Fruit fly (Drosophila melanogaster) ovary, adult (tissue): ENCODE results near the gene CG9107.

Experiments
- CG17801 ChIP-seq: fragments of 200-800 bp; optimal IDR thresholded peaks from 2 replicates; lab custom pipeline; 2019; ENCODE audit warnings: missing biosample characterization, mild to moderate bottlenecking, missing genetic modification characterization, moderate library complexity; ENCODE audit not compliant: partially characterized antibody

CG9107 gene

DNA sequence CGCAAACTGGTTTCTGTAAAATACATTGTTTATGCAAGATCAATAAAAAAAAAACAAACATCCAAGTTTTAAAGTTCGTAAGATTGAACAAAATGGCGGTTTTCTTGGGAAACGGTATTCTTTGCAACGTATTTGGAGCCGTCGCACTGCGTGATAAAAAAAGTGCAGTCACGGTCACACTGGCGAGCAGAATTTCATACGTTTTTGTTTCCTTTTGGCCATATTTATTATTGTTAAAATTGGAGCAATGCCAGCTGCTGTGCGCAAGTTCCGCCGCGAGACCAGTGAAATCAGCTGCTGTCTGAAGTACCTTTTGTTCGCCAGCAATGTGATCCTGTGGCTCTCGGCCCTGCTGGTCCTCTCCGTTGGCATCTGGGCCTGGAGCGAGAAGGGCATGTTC is 24.3 kb downstream of the CG9107 start, which contains the start of gene Tsp26A:
Gene Tsp26A (plus strand): TSS at position 164 of the 400 bp plus-strand sequence.
- no peak for TF ChIP-seq CG17801 (GFP tag; lab: Kevin White, UChicago)

DNA sequence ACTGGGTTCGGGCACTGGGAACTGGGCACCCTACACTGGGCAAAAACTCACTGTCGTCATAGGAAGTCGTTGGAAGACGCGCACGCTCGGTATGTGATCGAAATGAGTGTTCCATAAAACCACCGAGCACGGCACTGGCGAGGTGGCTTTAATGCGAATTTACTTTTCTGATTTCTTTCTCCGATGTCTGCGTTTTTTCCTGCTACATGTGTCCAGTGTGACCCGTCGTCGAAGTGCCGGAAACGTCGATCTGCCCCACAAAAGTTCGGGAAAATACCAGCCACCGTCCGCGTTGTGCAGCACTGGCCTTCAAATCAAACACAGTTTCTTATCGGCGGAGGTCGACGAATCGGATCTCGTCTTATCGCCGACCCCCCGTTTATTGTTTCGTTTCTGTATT is 25.1 kb downstream of the CG9107 start, which contains the start of gene Kdm5:
Gene Kdm5 (minus strand): TSS at position 255 of the 400 bp plus-strand sequence.
- TF ChIP-seq CG17801 (GFP tag; lab: Kevin White, UChicago) = peak; percentile 22

DNA sequence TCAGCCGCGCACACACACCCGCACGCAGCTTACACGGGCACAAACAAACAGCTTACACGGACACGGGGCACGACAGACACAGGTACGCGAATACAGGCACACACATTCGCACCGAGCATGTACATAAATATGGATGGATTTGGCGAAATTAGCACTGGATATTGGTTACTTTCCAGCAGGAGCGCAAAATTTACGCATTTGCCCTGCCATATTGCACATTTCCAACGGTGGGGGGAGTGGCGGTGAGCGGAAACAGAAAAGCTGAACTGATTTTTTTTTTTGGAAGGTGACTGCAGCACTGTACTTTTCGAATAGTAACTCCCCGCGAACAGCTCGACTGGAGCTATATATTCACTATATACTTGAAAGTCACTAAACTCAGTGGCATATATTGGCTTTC is 26.0 kb downstream of the CG9107 start:
- TF ChIP-seq CG17801 (GFP tag; lab: Kevin White, UChicago) = no peak

DNA sequence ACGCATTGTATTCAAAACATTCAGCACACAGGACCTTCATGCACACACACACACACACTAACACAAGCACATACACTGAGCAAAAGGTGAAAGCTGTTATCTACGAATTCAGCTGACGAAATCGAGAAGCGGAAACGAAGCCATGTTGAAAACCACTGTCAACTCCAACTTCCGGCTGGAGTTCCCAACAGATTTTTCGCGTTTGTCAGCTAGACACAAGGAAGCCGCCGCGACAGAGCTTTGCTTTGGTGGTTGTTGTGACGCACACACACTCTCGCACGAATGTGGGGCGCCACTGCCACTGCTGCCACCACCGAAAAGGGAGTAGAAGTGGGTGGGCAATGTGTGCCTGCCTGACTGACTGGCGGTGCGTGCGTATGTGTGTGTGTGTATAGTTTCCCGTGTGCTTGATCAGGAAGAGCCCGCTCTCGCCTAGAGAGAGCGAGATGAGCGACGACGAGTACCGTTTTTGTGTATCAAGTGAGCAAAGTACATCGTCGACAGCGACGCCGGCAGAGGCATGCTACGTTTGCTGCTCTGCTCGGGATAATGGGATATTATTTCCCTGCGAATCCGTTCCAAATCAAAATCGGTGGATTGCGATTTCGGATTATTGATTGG is 26.6 kb downstream of the CG9107 start:
- TF ChIP-seq CG17801 (GFP tag; lab: Kevin White, UChicago) = no peak

DNA sequence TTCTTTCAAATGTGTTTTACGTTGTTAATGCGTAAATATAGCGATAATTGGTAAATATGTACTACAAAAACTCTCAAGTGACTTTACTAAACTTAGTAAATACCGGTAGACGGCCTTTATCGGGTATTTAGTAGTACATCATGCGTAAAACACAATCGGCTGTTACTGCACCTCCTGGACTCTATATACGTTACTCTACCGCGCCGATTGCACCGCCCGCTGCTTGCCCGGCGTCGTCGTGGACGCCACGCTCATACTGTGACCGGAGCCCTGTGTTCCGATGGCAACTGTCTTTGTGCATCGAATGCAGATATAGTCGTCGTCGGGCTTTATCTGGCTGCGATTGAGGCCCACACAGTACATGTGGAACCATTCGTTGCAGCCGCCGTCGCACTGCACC is 33.9 kb downstream of the CG9107 start:
- TF ChIP-seq CG17801 (GFP tag; lab: Kevin White, UChicago) = no peak

DNA sequence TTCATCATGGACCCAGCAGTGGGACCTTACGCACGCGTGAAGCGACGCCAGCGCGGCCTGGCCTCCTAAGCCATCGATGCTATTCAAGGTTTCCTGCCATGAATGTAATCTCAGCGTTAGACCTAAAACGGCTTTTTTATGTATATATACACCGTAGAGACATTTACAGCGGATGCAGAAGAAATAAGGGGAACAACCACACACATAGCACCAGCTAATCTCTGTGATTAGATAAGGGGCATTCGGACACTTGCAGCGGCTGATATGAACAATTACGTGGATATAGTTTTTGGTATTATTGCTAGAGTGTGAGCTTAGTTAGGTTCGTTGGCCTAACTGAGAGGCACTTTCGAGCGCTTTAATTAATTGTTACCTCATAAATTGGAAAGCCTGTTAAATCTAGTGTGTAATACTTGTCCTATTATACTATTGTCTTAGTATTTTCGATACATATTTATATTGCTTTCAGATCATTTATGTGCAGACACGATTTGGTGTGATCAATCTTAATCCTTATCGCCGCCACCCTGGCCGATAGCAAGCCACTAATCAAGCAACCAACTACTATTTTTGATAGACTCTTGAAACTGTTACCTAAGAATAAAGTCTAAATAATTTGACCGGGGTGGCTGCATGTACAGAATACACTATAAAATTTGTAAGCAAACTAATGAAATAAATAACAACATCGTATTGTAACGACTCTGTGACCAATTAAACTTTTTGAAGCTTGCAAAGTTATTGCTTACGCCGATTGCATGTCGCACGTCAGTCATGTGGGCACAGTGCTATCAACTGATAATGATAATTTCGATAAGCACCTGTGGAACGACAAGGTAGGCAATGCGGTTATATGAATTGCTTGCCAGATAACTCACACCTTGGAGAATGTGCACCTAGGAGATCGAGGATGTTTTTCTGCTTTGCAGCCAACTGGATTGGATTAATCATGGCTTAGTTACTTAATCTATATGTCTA is 35.9 kb downstream of the CG9107 start:
- TF ChIP-seq CG17801 (GFP tag; lab: Kevin White, UChicago) = no peak

DNA sequence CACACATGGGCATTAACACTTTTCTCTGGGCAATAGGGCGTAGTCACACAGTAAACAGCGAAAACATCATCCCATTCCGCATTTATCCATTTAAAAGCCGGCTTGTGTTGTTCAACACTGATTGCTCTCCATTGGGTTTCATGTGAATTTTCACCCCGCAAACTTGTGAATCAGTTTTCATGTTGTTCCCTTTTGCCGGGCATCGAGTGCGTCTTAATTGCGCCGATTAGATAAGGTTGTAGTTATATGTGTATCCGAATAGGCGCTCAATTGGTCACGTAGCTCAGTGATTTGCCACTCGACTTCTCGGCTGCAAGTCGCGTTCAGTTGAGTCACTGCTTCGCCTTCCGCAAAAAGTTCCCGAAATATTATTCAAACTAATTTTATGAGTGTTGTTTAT is 37.4 kb downstream of the CG9107 start:
- TF ChIP-seq CG17801 (GFP tag; lab: Kevin White, UChicago) = no peak

DNA sequence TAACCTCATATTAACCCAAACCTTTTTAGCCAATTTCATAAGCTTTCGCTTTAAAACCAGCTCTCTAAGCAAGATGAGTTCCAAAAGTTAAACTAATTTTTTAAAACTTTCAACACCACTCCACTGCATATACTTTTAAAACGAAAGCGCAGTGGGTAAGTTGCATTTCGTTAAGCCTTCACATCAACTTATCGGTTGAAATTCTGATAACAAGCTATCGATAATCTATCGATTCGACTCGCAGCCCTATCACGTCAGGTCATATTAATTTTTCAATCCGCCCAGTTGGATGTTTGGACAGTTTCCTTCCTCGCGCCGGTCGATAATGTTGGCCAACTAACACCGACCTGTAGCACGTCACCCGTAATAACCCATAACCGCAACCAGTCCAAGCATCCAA is 38.2 kb downstream of the CG9107 start, which contains the start of gene ifc:
Gene ifc (plus strand): TSS at position 255 of the 400 bp plus-strand sequence.
- TF ChIP-seq CG17801 (GFP tag; lab: Kevin White, UChicago) = peak; percentile 63

DNA sequence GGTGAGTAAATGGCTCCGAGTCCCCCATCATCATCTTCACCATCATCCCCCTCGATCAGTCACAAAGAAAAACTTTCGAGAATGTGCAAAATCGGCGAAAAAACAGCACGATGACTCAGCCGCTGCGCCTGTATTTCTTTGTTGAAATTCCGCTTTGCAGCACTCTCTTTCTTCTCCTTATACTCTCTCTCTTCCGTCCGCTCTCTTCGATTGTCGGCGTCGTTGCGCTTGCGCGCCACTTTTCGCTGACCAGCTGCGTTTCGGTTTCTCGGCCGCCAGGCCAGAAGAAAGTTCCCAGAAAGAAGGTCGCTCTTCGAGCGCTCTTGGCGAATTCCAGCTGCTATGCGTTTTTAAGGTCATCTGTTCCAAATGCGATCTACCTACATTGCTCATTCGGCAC is 41.1 kb downstream of the CG9107 start:
- no peak for TF ChIP-seq CG17801 (GFP tag; lab: Kevin White, UChicago)

DNA sequence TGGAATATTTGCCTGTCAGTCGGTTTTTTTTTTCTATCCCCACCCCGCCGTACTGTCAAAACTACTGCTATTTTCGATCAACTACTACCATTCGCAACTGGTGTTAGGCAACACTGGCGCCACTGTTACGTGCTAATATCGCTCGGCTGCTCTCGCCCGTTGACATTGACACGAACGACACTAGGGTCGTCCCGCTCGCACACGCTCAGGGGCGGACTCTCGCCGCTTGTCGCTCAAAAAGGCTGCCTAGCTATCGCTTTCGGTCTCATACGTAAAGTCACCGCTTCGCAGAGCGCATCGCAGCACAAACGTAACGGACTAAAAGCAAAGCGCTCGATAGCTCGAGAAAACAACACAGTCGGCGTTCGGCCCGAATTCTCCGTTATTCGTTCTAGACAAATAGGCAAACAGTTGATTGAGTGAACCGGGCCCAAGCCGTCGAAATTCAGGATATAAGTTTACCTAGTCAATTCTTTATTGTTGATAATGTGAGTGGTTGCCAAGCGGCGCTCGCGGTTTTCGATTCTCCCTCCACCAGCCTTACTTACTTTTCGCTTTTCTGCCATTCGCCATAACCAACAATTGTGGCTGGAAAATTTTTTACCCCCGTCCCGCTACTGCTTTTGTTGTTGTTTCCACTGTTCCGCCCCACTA is 41.9 kb downstream of the CG9107 start:
- TF ChIP-seq CG17801 (GFP tag; lab: Kevin White, UChicago) = peak; percentile 64

DNA sequence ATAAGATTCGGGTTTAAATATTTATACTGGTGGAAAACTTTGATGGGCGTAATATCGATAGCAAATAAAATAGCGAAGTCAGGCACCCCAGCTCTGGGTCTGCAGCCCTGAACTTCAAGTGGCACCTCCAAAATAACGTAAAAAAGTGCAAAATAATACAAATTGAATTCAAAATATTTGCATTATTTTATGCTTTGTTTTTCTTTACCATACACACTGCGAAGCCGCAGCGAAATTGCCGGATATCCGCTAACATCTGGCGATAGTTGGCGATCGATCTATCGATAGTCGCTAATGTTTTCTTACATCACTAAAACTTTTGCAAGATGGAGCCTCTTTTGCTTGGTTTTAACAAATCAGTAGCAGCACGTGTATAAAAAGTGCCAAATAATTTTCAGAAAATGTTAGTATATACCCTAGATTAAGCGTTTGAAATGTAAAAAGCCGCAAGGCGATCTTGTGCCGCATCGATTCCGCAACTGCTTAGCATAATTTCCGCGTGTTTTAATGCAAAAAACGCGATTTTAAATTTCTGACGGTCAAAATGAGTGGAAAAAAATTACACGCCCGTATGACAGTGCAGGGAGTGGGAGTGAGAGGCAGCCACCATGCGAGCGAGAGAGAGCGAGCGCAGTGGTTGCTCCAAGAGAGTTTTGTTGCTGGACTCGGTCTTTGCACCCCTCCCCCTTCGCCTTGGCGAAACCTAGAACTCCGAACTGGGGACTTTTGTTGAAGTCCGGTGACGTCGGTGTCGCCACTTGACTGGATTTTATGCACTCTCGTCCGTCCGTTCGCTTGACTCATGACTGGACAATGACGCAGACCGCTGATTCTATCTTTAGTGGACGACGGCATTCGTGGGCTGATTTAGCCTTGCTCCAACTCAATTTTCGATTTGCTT is 42.7 kb downstream of the CG9107 start, which contains the start of gene eIF4A:
Gene eIF4A (plus strand): TSS at position 332 of the 901 bp plus-strand sequence.
- TF ChIP-seq CG17801 (GFP tag; lab: Kevin White, UChicago) = peak; percentile 27

DNA sequence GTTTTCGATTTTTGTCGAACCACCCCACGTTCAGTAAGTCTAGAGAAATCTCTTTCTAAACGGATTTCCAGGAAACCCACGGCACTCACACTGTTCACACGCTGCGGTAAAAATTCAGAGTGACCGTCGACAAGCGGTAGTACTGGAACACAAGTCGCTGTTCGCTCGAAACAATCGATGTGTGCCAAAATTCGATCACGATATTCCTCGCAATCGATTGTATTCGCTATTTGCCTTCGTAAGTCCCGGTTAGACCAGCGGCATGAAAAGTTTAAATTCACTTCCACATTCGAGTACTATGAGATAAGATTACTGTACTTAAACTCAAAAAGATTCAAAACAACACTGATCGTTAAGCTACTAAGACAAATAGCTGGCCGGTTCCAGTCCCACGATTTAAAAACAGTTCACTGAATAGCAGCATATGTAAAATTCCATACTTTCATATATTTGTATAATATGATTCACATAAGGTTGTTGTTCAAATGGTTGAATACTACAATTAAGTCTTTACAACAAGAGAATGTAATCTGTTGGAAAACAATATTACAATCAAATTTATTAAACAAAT is 43.4 kb downstream of the CG9107 start, which contains the start of gene chic:
Gene chic (minus strand): TSS at position 157 of the 571 bp plus-strand sequence.
- TF ChIP-seq CG17801 (GFP tag; lab: Kevin White, UChicago) = peak; percentile 43
